Fruit fly (Drosophila melanogaster) whole organism, prepupa: ENCODE measurements around the gene ddbt.

ENCODE experiments used
- acj6 ChIP-seq: fragments of 200-800 bp; sonication (Bioruptor generic); optimal IDR thresholded peaks from 3 replicates; lab custom pipeline; 2016; ENCODE audit warnings: missing biosample characterization, missing genetic modification characterization
- esn ChIP-seq: fragments of 200-800 bp; sonication (Bioruptor generic); optimal IDR thresholded peaks from 2 replicates; lab custom pipeline; 2016; ENCODE audit warnings: missing biosample characterization, mild to moderate bottlenecking, missing genetic modification characterization, moderate library complexity

DNA sequence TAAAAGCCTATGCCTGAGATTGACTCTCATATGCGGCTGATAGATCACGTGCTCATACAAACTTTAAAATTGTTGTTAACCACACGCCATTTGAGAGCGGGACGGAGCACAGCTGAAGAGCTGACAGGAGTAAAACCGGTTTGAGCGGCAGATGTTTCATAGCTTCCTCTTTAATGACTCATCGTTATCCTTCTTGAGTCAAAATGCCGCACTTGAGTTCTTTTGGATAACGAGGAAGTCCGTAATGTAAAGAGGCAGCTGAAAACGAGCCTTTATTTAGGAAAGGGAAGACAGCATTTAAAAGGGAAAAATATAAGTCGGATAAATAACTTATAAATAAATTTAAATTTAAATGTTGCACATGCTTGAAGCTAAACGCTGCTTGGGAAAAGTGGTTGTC is 19.6 kb upstream of the ddbt start:
- no peak for TF ChIP-seq acj6 (GFP tag; lab: Kevin White, UChicago)
- TF ChIP-seq esn (GFP tag; lab: Kevin White, UChicago): no peak
